Worm (Caenorhabditis elegans): ENCODE measurements around the gene sid-3.

sid-3 gene

ce11 chrX:17235749-17236561 is 49.8 kb downstream of the sid-3 start, which contains the start of gene dhs-30 (continued):
- no peak for TF ChIP-seq nhr-41 (GFP tag; IDR thresholded peaks at IDR 0.05)
- peak; percentile 31 for TF ChIP-seq nhr-77 (tag; optimal IDR thresholded peaks at IDR 0.05)
- peak; percentile 52 for TF ChIP-seq nhr-28 (tag; optimal IDR thresholded peaks at IDR 0.05)
- peak; percentile 20 for TF ChIP-seq mes-2 (tag; optimal IDR thresholded peaks at IDR 0.05; ENCODE audit: poor library complexity, severe bottlenecking)
- TF ChIP-seq unc-62 (GFP tag; optimal IDR thresholded peaks at IDR 0.05 in 1 of 2) = peak in 1 of 2 experiments; percentile 87
- no peak for TF ChIP-seq unc-62 (tag; optimal IDR thresholded peaks at IDR 0.05)
- no peak for TF ChIP-seq ceh-82 (tag; optimal IDR thresholded peaks at IDR 0.05)
- TF ChIP-seq egl-27 (tag; optimal IDR thresholded peaks at IDR 0.05) = no peak
- peak; percentile 28 for TF ChIP-seq dve-1 (tag; optimal IDR thresholded peaks at IDR 0.05; ENCODE audit: insufficient read depth)
- no peak for TF ChIP-seq F44E2.7 (GFP tag; IDR thresholded peaks at IDR 0.05)
- TF ChIP-seq hlh-30 (tag; optimal IDR thresholded peaks at IDR 0.05; ENCODE audit: insufficient read depth) = peak; percentile 43
- TF ChIP-seq hif-1 (tag; optimal IDR thresholded peaks at IDR 0.05) = peak in 1 of 2 experiments; percentile 3
- no peak for TF ChIP-seq nhr-6 (tag; optimal IDR thresholded peaks at IDR 0.05)

DNA sequence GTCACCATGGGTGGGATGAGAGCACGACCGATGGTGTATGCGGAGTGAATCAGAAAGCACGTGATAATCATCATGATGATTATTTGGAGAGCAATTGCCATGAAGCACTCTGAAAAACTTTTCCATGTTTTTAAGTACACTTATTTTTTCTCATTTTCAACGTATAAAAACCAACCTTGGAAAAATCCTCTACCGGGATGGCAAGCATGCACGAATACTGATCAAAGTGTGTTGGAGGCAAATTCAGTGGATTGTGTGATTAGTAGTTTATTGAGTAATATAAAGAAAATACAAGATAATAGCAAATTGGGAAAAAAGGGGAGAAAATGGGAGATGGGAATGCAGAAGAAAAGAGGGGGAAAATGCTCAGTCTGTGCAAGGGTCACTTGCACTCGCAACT is 51.3 kb downstream of the sid-3 start, which contains the start of gene T25G12.11:
Gene T25G12.11, minus strand, starts transcription at position 101 of the 400 bp plus-strand sequence.
- TF ChIP-seq dmd-9 (GFP tag; IDR thresholded peaks at IDR 0.05) (no peak), aha-1 (tag) (peak; percentile 3)
